Worm (Caenorhabditis elegans) whole organism, young adult: ENCODE measurements around the gene T12A2.21.

Experiments
- B0019.2 ChIP-seq: fragments of 200-800 bp; sonication (Bioruptor generic); conservative IDR thresholded peaks from 2 replicates; pipeline ENCODE4 v1.3.6; 2022; ENCODE audit warnings: missing genetic modification reagents, missing genetic modification characterization, missing compliant biosample characterization
- C17E4.6 ChIP-seq: fragments of 200-800 bp; sonication (Bioruptor generic); IDR thresholded peaks from 2 replicates; pipeline ENCODE4 v1.3.6; 2022; ENCODE audit warnings: missing genetic modification reagents, missing genetic modification characterization, missing compliant biosample characterization
- F22D6.2 ChIP-seq: sonication (generic microtip); optimal IDR thresholded peaks from 2 replicates; lab custom pipeline; 2016; ENCODE audit warnings: mild to moderate bottlenecking, missing genetic modification characterization, missing compliant biosample characterization
- F33H1.4 ChIP-seq: fragments of 200-800 bp; sonication (Bioruptor generic); IDR thresholded peaks from 2 replicates; pipeline ENCODE4 v1.3.6; 2022; ENCODE audit warnings: missing genetic modification reagents, missing genetic modification characterization, missing compliant biosample characterization
- F37B4.10 ChIP-seq: fragments of 200-800 bp; sonication (Bioruptor generic); IDR thresholded peaks from 2 replicates; pipeline ENCODE4 v1.3.6; 2022; ENCODE audit warnings: missing genetic modification characterization, missing compliant biosample characterization
- T07F8.4 ChIP-seq: sonication (generic microtip); optimal IDR thresholded peaks from 2 replicates; lab custom pipeline; 2016; ENCODE audit warnings: mild to moderate bottlenecking, missing genetic modification characterization, moderate library complexity, missing compliant biosample characterization
- Y53F4B.3 ChIP-seq: fragments of 200-800 bp; sonication (Bioruptor generic); IDR thresholded peaks from 2 replicates; pipeline ENCODE4 v1.3.6; 2022; ENCODE audit warnings: missing genetic modification reagents, missing genetic modification characterization, missing compliant biosample characterization
- Y53G8AR.9 ChIP-seq: fragments of 200-800 bp; sonication (Bioruptor generic); conservative IDR thresholded peaks from 2 replicates; pipeline ENCODE4 v1.3.6; 2022; ENCODE audit warnings: missing genetic modification reagents, missing genetic modification characterization, missing compliant biosample characterization
- Y56A3A.18 ChIP-seq: fragments of 200-800 bp; sonication (Bioruptor generic); IDR thresholded peaks from 2 replicates; pipeline ENCODE4 v1.3.6; 2022; ENCODE audit warnings: missing genetic modification reagents, missing genetic modification characterization, missing compliant biosample characterization
- ama-1 ChIP-seq, 3 experiments: fragments of 150-350 bp in 1 of 3; sonication (generic microtip) in 2 of 3; optimal IDR thresholded peaks; 2 replicates each; lab custom pipeline; 2014 to 2018; ENCODE audit warnings: missing biosample characterization in 2 of 3, missing genetic modification characterization in 2 of 3, missing genetic modification reagents in 2 of 3
- athp-1 ChIP-seq: sonication (generic microtip); optimal IDR thresholded peaks from 2 replicates; lab custom pipeline; 2017; ENCODE audit warnings: mild to moderate bottlenecking, missing genetic modification characterization, missing compliant biosample characterization
- bed-1 ChIP-seq: fragments of 200-800 bp; sonication (Bioruptor generic); IDR thresholded peaks from 2 replicates; pipeline ENCODE4 v1.3.6; 2022; ENCODE audit warnings: missing genetic modification reagents, missing genetic modification characterization, missing compliant biosample characterization
- ccch-3 ChIP-seq: fragments of 200-800 bp; sonication (Bioruptor generic); optimal IDR thresholded peaks from 2 replicates; lab custom pipeline; 2018; ENCODE audit warnings: mild to moderate bottlenecking, missing genetic modification characterization, missing compliant biosample characterization
- cebp-1 ChIP-seq, 2 experiments: fragments of 200-800 bp in 1 of 2; sonication (Bioruptor generic) in 1 of 2; sonication (generic microtip) in 1 of 2; IDR thresholded peaks in 1 of 2; optimal IDR thresholded peaks in 1 of 2; 2 replicates each; pipeline versions ENCODE4 v1.3.6 to Lab custom; 2017 to 2022; ENCODE audit warnings: missing compliant biosample characterization in 2 of 2, missing genetic modification characterization in 2 of 2, mild to moderate bottlenecking in 1 of 2, missing genetic modification reagents in 1 of 2, moderate library complexity in 1 of 2
- ceh-27 ChIP-seq: fragments of 200-800 bp; sonication (Bioruptor generic); optimal IDR thresholded peaks from 2 replicates; lab custom pipeline; 2018; ENCODE audit warnings: mild to moderate bottlenecking, missing genetic modification characterization, moderate library complexity, missing compliant biosample characterization
- ceh-40 ChIP-seq: fragments of 200-800 bp; sonication (Bioruptor generic); IDR thresholded peaks from 2 replicates; pipeline ENCODE4 v1.3.6; 2022; ENCODE audit warnings: missing genetic modification characterization, missing compliant biosample characterization
- ceh-58 ChIP-seq: fragments of 200-800 bp; sonication (Bioruptor generic); IDR thresholded peaks from 2 replicates; pipeline ENCODE4 v1.3.6; 2022; ENCODE audit warnings: missing genetic modification characterization, missing compliant biosample characterization
- dpl-1 ChIP-seq: fragments of 150-350 bp; optimal IDR thresholded peaks from 2 replicates; lab custom pipeline; 2014; ENCODE audit warnings: missing biosample characterization, missing genetic modification reagents, missing genetic modification characterization
- efl-1 ChIP-seq: fragments of 150-350 bp; optimal IDR thresholded peaks from 2 replicates; lab custom pipeline; 2014; ENCODE audit warnings: missing biosample characterization, missing genetic modification reagents, missing genetic modification characterization
- hlh-26 ChIP-seq: fragments of 200-800 bp; sonication (Bioruptor generic); conservative IDR thresholded peaks from 2 replicates; pipeline ENCODE4 v1.3.6; 2022; ENCODE audit warnings: missing genetic modification reagents, missing genetic modification characterization, missing compliant biosample characterization
- hmg-1.2 ChIP-seq: fragments of 200-800 bp; sonication (Bioruptor generic); IDR thresholded peaks from 2 replicates; pipeline ENCODE4 v1.3.6; 2022; ENCODE audit warnings: missing genetic modification reagents, missing genetic modification characterization, missing compliant biosample characterization
- hrde-1 ChIP-seq: sonication (generic microtip); optimal IDR thresholded peaks from 2 replicates; lab custom pipeline; 2016; ENCODE audit warnings: missing genetic modification characterization, mild to moderate bottlenecking, missing compliant biosample characterization, moderate library complexity, missing genotype, missing genetic modification reagents, borderline replicate concordance
- hsf-1 ChIP-seq: fragments of 200-800 bp; sonication (Bioruptor generic); IDR thresholded peaks from 2 replicates; pipeline ENCODE4 v1.3.6; 2022; ENCODE audit warnings: missing genetic modification reagents, missing genetic modification characterization, missing compliant biosample characterization
- lsl-1 ChIP-seq: fragments of 200-800 bp; sonication (Bioruptor generic); optimal IDR thresholded peaks from 2 replicates; lab custom pipeline; 2018; ENCODE audit warnings: mild to moderate bottlenecking, missing genetic modification characterization, moderate library complexity, missing compliant biosample characterization
- madf-6 ChIP-seq: fragments of 200-800 bp; sonication (Bioruptor generic); IDR thresholded peaks from 2 replicates; pipeline ENCODE4 v1.3.6; 2022; ENCODE audit warnings: missing genetic modification reagents, missing genetic modification characterization, missing compliant biosample characterization
- madf-8 ChIP-seq: fragments of 200-800 bp; sonication (Bioruptor generic); conservative IDR thresholded peaks from 2 replicates; pipeline ENCODE4 v1.3.6; 2022; ENCODE audit warnings: missing genetic modification reagents, missing genetic modification characterization, missing compliant biosample characterization
- mel-28 ChIP-seq: sonication (generic microtip); optimal IDR thresholded peaks from 2 replicates; lab custom pipeline; 2016; ENCODE audit warnings: borderline replicate concordance, mild to moderate bottlenecking, missing genetic modification characterization, missing compliant biosample characterization
- mxl-1 ChIP-seq: sonication (generic microtip); optimal IDR thresholded peaks from 2 replicates; lab custom pipeline; 2016; ENCODE audit warnings: missing genetic modification characterization, missing compliant biosample characterization
- nhr-120 ChIP-seq: fragments of 200-800 bp; sonication (Bioruptor generic); IDR thresholded peaks from 2 replicates; pipeline ENCODE4 v1.3.6; 2022; ENCODE audit warnings: missing genetic modification characterization, missing compliant biosample characterization
- nhr-179 ChIP-seq: sonication (generic microtip); optimal IDR thresholded peaks from 2 replicates; lab custom pipeline; 2016; ENCODE audit warnings: mild to moderate bottlenecking, missing genetic modification characterization, missing compliant biosample characterization
- nhr-80 ChIP-seq: sonication (generic microtip); optimal IDR thresholded peaks from 2 replicates; lab custom pipeline; 2016; ENCODE audit warnings: missing genetic modification characterization, missing compliant biosample characterization
- nhr-90 ChIP-seq: sonication (generic microtip); optimal IDR thresholded peaks from 2 replicates; lab custom pipeline; 2016; ENCODE audit warnings: missing genotype, mild to moderate bottlenecking, missing genetic modification characterization, missing compliant biosample characterization
- snpc-3.4 ChIP-seq: sonication (generic microtip); optimal IDR thresholded peaks from 2 replicates; lab custom pipeline; 2017; ENCODE audit warnings: missing genetic modification characterization, mild to moderate bottlenecking, missing compliant biosample characterization, antibody characterized with exemption, moderate library complexity, missing genotype, missing genetic modification reagents
- sptf-2 ChIP-seq: fragments of 200-800 bp; sonication (Bioruptor generic); optimal IDR thresholded peaks from 2 replicates; lab custom pipeline; 2018; ENCODE audit warnings: mild to moderate bottlenecking, missing genetic modification characterization, missing compliant biosample characterization
- unc-62 ChIP-seq: fragments of 150-350 bp; optimal IDR thresholded peaks from 2 replicates; lab custom pipeline; 2014; ENCODE audit warnings: missing biosample characterization, missing genetic modification reagents, missing genetic modification characterization
- ztf-26 ChIP-seq: sonication (generic microtip); optimal IDR thresholded peaks from 2 replicates; lab custom pipeline; 2017; ENCODE audit warnings: missing genetic modification characterization, missing compliant biosample characterization

The T12A2.21 gene

DNA sequence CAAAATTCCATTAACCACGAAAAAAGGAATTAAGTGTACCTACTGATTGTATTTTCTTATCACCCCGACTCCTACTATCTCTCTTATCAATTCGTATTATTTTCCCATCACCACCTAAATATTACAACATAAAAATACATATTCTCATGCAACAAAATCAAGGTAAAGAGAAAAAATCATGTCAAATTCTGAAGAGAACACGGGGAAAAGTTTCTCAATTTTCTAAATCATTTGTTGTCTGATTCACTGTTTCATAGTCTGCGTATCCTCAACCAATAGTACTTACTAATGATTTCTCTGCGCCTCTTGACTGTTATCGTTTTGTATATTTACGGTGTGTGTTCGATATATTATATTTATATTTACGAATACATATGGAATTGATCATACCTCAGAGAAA is 4.7 kb downstream of the T12A2.21 start:
- TF ChIP-seq Y53G8AR.9 (GFP tag; lab: Robert Waterston, UW), result no peak
- no peak for TF ChIP-seq F37B4.10
- peak; percentile 68 for TF ChIP-seq nhr-80
- TF ChIP-seq cebp-1 (GFP tag; IDR thresholded peaks at IDR 0.05; lab: Robert Waterston, UW), result no peak
- TF ChIP-seq cebp-1 (tag; optimal IDR thresholded peaks at IDR 0.05; lab: Kevin White, UChicago), result no peak
- TF ChIP-seq ztf-26 (tag; lab: Kevin White, UChicago), result no peak
- TF ChIP-seq Y53F4B.3, result no peak
- peak; percentile 68; the same call in 1 of the 2 replicates for TF ChIP-seq hmg-1.2 (GFP tag; lab: Robert Waterston, UW)
- no peak for TF ChIP-seq F22D6.2 (tag; lab: Kevin White, UChicago)

DNA sequence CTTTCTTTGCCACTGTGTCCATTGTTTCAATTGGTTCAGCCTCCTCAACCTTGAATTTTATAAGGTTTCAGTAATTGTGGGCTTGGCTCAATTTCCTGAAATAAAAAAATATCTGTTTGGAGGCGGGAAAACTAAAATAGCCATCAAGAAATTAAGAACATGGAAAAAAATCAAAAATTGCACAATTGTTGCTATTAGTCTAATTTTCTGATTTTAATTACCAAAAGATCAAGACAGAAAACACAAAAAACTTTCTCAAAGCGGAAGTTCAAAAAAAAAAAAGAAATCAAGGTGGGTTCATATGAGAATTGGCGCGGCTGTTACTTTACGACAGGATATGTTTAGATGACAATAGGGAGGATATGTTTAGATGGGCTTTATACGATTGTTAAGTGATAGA is 5.7 kb downstream of the T12A2.21 start, which contains the start of gene esyt-2:
Gene esyt-2 (minus strand): TSS at position 101 of the 400 bp plus-strand sequence.
- TF ChIP-seq B0019.2 (GFP tag; lab: Robert Waterston, UW) (no peak), athp-1 (no peak), hlh-26 (GFP tag; lab: Robert Waterston, UW) (no peak), C17E4.6 (GFP tag; lab: Robert Waterston, UW) (no peak), lsl-1 (GFP tag; lab: Kevin White, UChicago) (no peak), ceh-40 (GFP tag; lab: Robert Waterston, UW) (no peak), T07F8.4 (tag; lab: Kevin White, UChicago) (no peak), F37B4.10 (no peak), mxl-1 (tag; lab: Kevin White, UChicago) (no peak), bed-1 (GFP tag; lab: Robert Waterston, UW) (no peak), sptf-2 (GFP tag; lab: Kevin White, UChicago) (no peak), ceh-58 (GFP tag; lab: Robert Waterston, UW) (no peak), Y56A3A.18 (GFP tag; lab: Robert Waterston, UW) (no peak), ceh-27 (no peak), hrde-1 (tag; lab: Kevin White, UChicago) (no peak), nhr-120 (GFP tag; lab: Robert Waterston, UW) (no peak), nhr-179 (tag; lab: Kevin White, UChicago) (no peak)

DNA sequence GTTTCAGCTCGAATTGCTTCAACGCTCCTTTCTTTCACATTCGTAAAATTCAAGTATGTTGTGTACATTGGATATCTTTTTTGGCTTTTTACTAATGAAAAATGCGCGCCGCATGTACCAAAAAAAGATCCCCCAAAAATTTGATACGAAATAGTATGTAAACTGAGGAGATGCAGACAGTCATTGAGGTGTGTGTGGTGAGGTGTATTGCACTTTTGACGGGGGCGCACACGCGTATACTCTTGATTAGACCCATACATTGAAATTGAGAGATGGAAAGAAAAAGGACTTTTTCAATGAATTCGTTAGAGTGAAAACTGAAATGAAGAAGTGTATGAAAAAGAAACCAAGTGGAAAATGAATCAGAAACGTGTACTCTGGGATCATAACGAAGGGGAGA is 15.1 kb downstream of the T12A2.21 start:
- TF ChIP-seq nhr-90 (tag; lab: Kevin White, UChicago) (no peak), unc-62 (GFP tag; lab: Kevin White, UChicago) (no peak), hsf-1 (no peak), mel-28 (tag; lab: Kevin White, UChicago) (no peak), ama-1 (optimal IDR thresholded peaks at IDR 0.05; lab: Kevin White, UChicago) (no peak), ama-1 (GFP tag; optimal IDR thresholded peaks at IDR 0.05; lab: Kevin White, UChicago) (no peak), hmg-1.2 (GFP tag; lab: Robert Waterston, UW) (peak; percentile 82), sptf-2 (GFP tag; lab: Kevin White, UChicago) (no peak), ccch-3 (no peak)

DNA sequence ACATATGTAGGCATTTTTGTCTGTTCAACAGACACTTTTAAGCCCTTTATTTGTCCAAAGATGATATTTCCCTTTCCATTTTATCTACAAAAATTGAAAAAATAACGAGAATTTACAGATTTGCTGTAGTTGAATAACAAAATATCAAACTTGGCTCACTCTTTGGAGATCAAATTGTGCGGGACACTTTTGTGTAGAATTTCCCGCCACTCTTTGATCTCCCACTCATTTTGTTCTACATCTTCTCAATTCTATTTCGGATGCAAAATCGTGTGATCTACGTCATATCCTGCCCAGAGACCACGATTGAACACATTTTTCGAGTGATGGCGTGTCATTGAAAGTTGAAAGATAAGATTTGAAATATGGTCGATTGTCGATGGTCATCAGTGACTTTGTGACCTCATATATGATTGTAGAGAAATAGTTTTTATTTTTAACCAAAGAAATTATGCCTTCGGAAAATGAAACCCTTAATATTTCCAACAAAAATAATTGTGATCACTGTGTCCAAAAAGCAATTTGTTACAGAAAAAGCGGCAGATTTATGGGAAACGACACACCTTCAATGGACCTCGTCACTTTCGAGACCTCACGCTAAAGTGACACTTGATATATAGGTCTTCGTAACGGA is 19.6 kb downstream of the T12A2.21 start, which contains the start of gene hot-4:
Gene hot-4 (plus strand): TSS at position 584 of the 634 bp plus-strand sequence.
- TF ChIP-seq dpl-1 (peak; percentile 19), Y56A3A.18 (GFP tag; lab: Robert Waterston, UW) (no peak), efl-1 (GFP tag; lab: Kevin White, UChicago) (peak; percentile 66), snpc-3.4 (tag; lab: Kevin White, UChicago) (no peak), madf-8 (GFP tag; lab: Robert Waterston, UW) (peak; percentile 31; the same call in 1 of the 2 replicates), F33H1.4 (peak; percentile 18; the same call in 1 of the 2 replicates), ama-1 (optimal IDR thresholded peaks at IDR 0.05; lab: Kevin White, UChicago) (no peak), ama-1 (GFP tag; optimal IDR thresholded peaks at IDR 0.05; lab: Kevin White, UChicago) (no peak), madf-6 (GFP tag; lab: Robert Waterston, UW) (peak; percentile 84)
